Worm (Caenorhabditis elegans) whole organism, L2 larva: ENCODE measurements around the gene sru-48.

Experiments
- C34F6.9 ChIP-seq: fragments of 150-350 bp; optimal IDR thresholded peaks from 2 replicates; lab custom pipeline; 2014; ENCODE audit warnings: missing biosample characterization, missing genetic modification characterization
- R02D3.7 ChIP-seq: fragments of 150-350 bp; optimal IDR thresholded peaks from 2 replicates; lab custom pipeline; 2014; ENCODE audit warnings: missing biosample characterization, missing genetic modification characterization
- Y55F3AM.14 ChIP-seq: fragments of 200-800 bp; sonication (Bioruptor generic); optimal IDR thresholded peaks from 2 replicates; lab custom pipeline; 2018; ENCODE audit warnings: mild to moderate bottlenecking, missing genetic modification characterization, missing compliant biosample characterization
- ZK546.5 ChIP-seq: sonication (generic microtip); optimal IDR thresholded peaks from 2 replicates; lab custom pipeline; 2017; ENCODE audit warnings: missing biosample characterization, missing genetic modification characterization
- aly-2 ChIP-seq: fragments of 150-350 bp; optimal IDR thresholded peaks from 2 replicates; lab custom pipeline; 2014; ENCODE audit warnings: missing biosample characterization, missing genetic modification characterization
- ama-1 ChIP-seq: fragments of 150-350 bp; optimal IDR thresholded peaks from 2 replicates; lab custom pipeline; 2018; ENCODE audit warnings: inconsistent platforms
- blmp-1 ChIP-seq: sonication (generic microtip); optimal IDR thresholded peaks from 2 replicates; lab custom pipeline; 2017; ENCODE audit warnings: missing genetic modification characterization, mild to moderate bottlenecking, missing compliant biosample characterization, antibody characterized with exemption, moderate library complexity; ENCODE audit not compliant: insufficient read depth
- crh-2 ChIP-seq: sonication (generic microtip); optimal IDR thresholded peaks from 2 replicates; lab custom pipeline; 2017; ENCODE audit warnings: missing biosample characterization, missing genetic modification characterization
- dmd-4 ChIP-seq: sonication (generic microtip); optimal IDR thresholded peaks from 2 replicates; lab custom pipeline; 2017; ENCODE audit warnings: missing biosample characterization, missing genetic modification characterization
- egl-27 ChIP-seq: sonication (generic microtip); optimal IDR thresholded peaks from 3 replicates; lab custom pipeline; 2017; ENCODE audit warnings: missing biosample characterization, missing genetic modification reagents, missing genetic modification characterization
- elt-1 ChIP-seq: fragments of 150-350 bp; optimal IDR thresholded peaks from 2 replicates; lab custom pipeline; 2014; ENCODE audit warnings: missing biosample characterization, missing genetic modification characterization
- elt-3 ChIP-seq: sonication (generic microtip); optimal IDR thresholded peaks from 2 replicates; lab custom pipeline; 2017; ENCODE audit warnings: missing biosample characterization, missing genetic modification characterization
- lin-11 ChIP-seq: fragments of 150-350 bp; sonication (generic microtip); optimal IDR thresholded peaks from 2 replicates; lab custom pipeline; 2014; ENCODE audit warnings: missing biosample characterization, missing genetic modification characterization, inconsistent platforms, mixed read lengths
- lin-13 ChIP-seq: fragments of 150-350 bp; optimal IDR thresholded peaks from 2 replicates; lab custom pipeline; 2014; ENCODE audit warnings: missing biosample characterization, missing genetic modification reagents, missing genetic modification characterization
- lsy-2 ChIP-seq, 2 experiments: fragments of 150-350 bp in 1 of 2; sonication (generic microtip) in 1 of 2; optimal IDR thresholded peaks; 2 replicates each; lab custom pipeline; 2014 to 2017; ENCODE audit warnings: missing biosample characterization in 2 of 2, missing genetic modification characterization in 2 of 2
- mbf-1 ChIP-seq: sonication (generic microtip); optimal IDR thresholded peaks from 2 replicates; lab custom pipeline; 2017; ENCODE audit warnings: missing biosample characterization, missing genetic modification characterization
- mdl-1 ChIP-seq, 2 experiments: fragments of 150-350 bp in 1 of 2; sonication (generic microtip) in 1 of 2; optimal IDR thresholded peaks; 2 replicates each; lab custom pipeline; 2017; ENCODE audit warnings: missing biosample characterization in 2 of 2, missing genetic modification characterization in 2 of 2
- nhr-11 ChIP-seq: fragments of 150-350 bp; optimal IDR thresholded peaks from 2 replicates; lab custom pipeline; 2014; ENCODE audit warnings: missing biosample characterization, missing genetic modification characterization
- nhr-12 ChIP-seq: fragments of 150-350 bp; optimal IDR thresholded peaks from 2 replicates; lab custom pipeline; 2014; ENCODE audit warnings: missing biosample characterization, missing genetic modification characterization
- nhr-129 ChIP-seq: fragments of 150-350 bp; optimal IDR thresholded peaks from 2 replicates; lab custom pipeline; 2014; ENCODE audit warnings: missing biosample characterization, missing genetic modification characterization
- nhr-21 ChIP-seq: fragments of 150-350 bp; optimal IDR thresholded peaks from 2 replicates; lab custom pipeline; 2014; ENCODE audit warnings: missing biosample characterization, missing genetic modification characterization
- nhr-23 ChIP-seq: fragments of 150-350 bp; optimal IDR thresholded peaks from 2 replicates; lab custom pipeline; 2014; ENCODE audit warnings: missing biosample characterization, missing genetic modification reagents, missing genetic modification characterization
- nhr-237 ChIP-seq: fragments of 150-350 bp; optimal IDR thresholded peaks from 2 replicates; lab custom pipeline; 2014; ENCODE audit warnings: missing biosample characterization, missing genetic modification characterization
- nhr-25 ChIP-seq: fragments of 150-350 bp; sonication (generic microtip); optimal IDR thresholded peaks from 3 replicates; lab custom pipeline; 2014; ENCODE audit warnings: missing biosample characterization, missing genetic modification characterization
- nhr-6 ChIP-seq: fragments of 150-350 bp; optimal IDR thresholded peaks from 2 replicates; lab custom pipeline; 2014; ENCODE audit warnings: missing biosample characterization, missing genetic modification characterization
- nhr-77 ChIP-seq: fragments of 150-350 bp; optimal IDR thresholded peaks from 2 replicates; lab custom pipeline; 2014; ENCODE audit warnings: missing biosample characterization, missing genetic modification characterization
- peb-1 ChIP-seq: fragments of 150-350 bp; optimal IDR thresholded peaks from 2 replicates; lab custom pipeline; 2014; ENCODE audit warnings: missing biosample characterization, missing genetic modification characterization
- sem-4 ChIP-seq: fragments of 150-350 bp; optimal IDR thresholded peaks from 2 replicates; lab custom pipeline; 2014; ENCODE audit warnings: missing biosample characterization, missing genetic modification reagents, missing genetic modification characterization
- skn-1 ChIP-seq: sonication (generic microtip); optimal IDR thresholded peaks from 2 replicates; lab custom pipeline; 2017; ENCODE audit warnings: missing biosample characterization, missing genetic modification characterization
- sma-3 ChIP-seq: sonication (generic microtip); optimal IDR thresholded peaks from 2 replicates; lab custom pipeline; 2016; ENCODE audit warnings: missing genetic modification reagents, missing genetic modification characterization, missing compliant biosample characterization
- sma-9 ChIP-seq, 2 experiments: fragments of 150-350 bp in 1 of 2; sonication (generic microtip) in 1 of 2; optimal IDR thresholded peaks; 2 replicates each; lab custom pipeline; 2014 to 2016; ENCODE audit warnings: missing genetic modification characterization in 2 of 2, mild to moderate bottlenecking in 1 of 2, missing biosample characterization in 1 of 2, missing compliant biosample characterization in 1 of 2, missing genetic modification reagents in 1 of 2, moderate library complexity in 1 of 2
- snpc-4 ChIP-seq: fragments of 150-350 bp; optimal IDR thresholded peaks from 2 replicates; lab custom pipeline; 2014; ENCODE audit warnings: missing biosample characterization, missing genetic modification characterization
- unc-39 ChIP-seq: fragments of 150-350 bp; optimal IDR thresholded peaks from 2 replicates; lab custom pipeline; 2014; ENCODE audit warnings: missing biosample characterization, missing genetic modification characterization
- unc-55 ChIP-seq: fragments of 150-350 bp; sonication (generic microtip); optimal IDR thresholded peaks from 3 replicates; lab custom pipeline; 2014; ENCODE audit warnings: missing biosample characterization, missing genetic modification reagents, missing genetic modification characterization
- unc-62 ChIP-seq: fragments of 150-350 bp; optimal IDR thresholded peaks from 2 replicates; lab custom pipeline; 2014; ENCODE audit warnings: missing biosample characterization, missing genetic modification reagents, missing genetic modification characterization
- zag-1 ChIP-seq: fragments of 150-350 bp; optimal IDR thresholded peaks from 2 replicates; lab custom pipeline; 2014; ENCODE audit warnings: missing biosample characterization, missing genetic modification characterization
- ztf-1 ChIP-seq: fragments of 200-800 bp; sonication (Bioruptor generic); conservative IDR thresholded peaks from 2 replicates; pipeline ENCODE4 v1.3.6; 2022; ENCODE audit warnings: missing genetic modification characterization, missing compliant biosample characterization
- ztf-11 ChIP-seq: sonication (generic microtip); optimal IDR thresholded peaks from 2 replicates; lab custom pipeline; 2017; ENCODE audit warnings: missing biosample characterization, missing genetic modification characterization
- ztf-4 ChIP-seq: fragments of 150-350 bp; optimal IDR thresholded peaks from 2 replicates; lab custom pipeline; 2014; ENCODE audit warnings: missing biosample characterization, missing genetic modification characterization

sru-48 gene

ce11 chrX:5210524-5210923 is 30.6 kb downstream of the sru-48 start (continued):
- no peak for TF ChIP-seq aly-2 (tag; lab: Kevin White, UChicago)
- TF ChIP-seq Y55F3AM.14 (GFP tag; lab: Kevin White, UChicago): no peak
- no peak for TF ChIP-seq elt-1
- TF ChIP-seq snpc-4 (tag; lab: Kevin White, UChicago): no peak
- TF ChIP-seq peb-1 (tag; lab: Kevin White, UChicago): no peak
- no peak for TF ChIP-seq unc-39 (tag; lab: Kevin White, UChicago)
- TF ChIP-seq nhr-25 (tag; lab: Kevin White, UChicago): no peak
- no peak for TF ChIP-seq R02D3.7 (tag; lab: Kevin White, UChicago)
- TF ChIP-seq nhr-23 (tag; lab: Kevin White, UChicago): no peak
- peak; percentile 84 for TF ChIP-seq nhr-129 (tag; lab: Kevin White, UChicago)
- no peak for TF ChIP-seq nhr-12
- no peak for TF ChIP-seq nhr-21 (tag; lab: Kevin White, UChicago)
- TF ChIP-seq unc-55 (GFP tag; lab: Kevin White, UChicago): peak; percentile 30
- no peak for TF ChIP-seq unc-62 (GFP tag; lab: Kevin White, UChicago)
- TF ChIP-seq skn-1: no peak
- TF ChIP-seq ztf-11 (tag; lab: Kevin White, UChicago): no peak
- TF ChIP-seq ZK546.5: no peak
- no peak for TF ChIP-seq ama-1 (lab: Kevin White, UChicago)
- TF ChIP-seq mdl-1 (tag; optimal IDR thresholded peaks at IDR 0.05; lab: Kevin White, UChicago): no peak
- no peak for TF ChIP-seq ztf-1 (GFP tag; lab: Robert Waterston, UW)
- TF ChIP-seq nhr-6 (tag; lab: Kevin White, UChicago): no peak
- TF ChIP-seq mbf-1 (tag; lab: Kevin White, UChicago): no peak
- TF ChIP-seq lsy-2 (tag; optimal IDR thresholded peaks at IDR 0.05; lab: Kevin White, UChicago): peak in 1 of 2 experiments; percentile 39
- TF ChIP-seq egl-27 (tag; lab: Kevin White, UChicago): no peak
- no peak for TF ChIP-seq dmd-4
- no peak for TF ChIP-seq sma-3 (GFP tag; lab: Kevin White, UChicago)
- TF ChIP-seq, all 48 proteins: peak for 8

ce11 chrX:5210927-5211655 is 31.1 kb downstream of the sru-48 start:
- TF ChIP-seq dmd-4 (no peak), sma-9 (GFP tag; optimal IDR thresholded peaks at IDR 0.05; lab: Kevin White, UChicago) (peak; percentile 6), sma-9 (tag; optimal IDR thresholded peaks at IDR 0.05; lab: Kevin White, UChicago) (no peak), nhr-237 (tag; lab: Kevin White, UChicago) (no peak), C34F6.9 (tag; lab: Kevin White, UChicago) (no peak), ztf-4 (no peak), egl-27 (tag; lab: Kevin White, UChicago) (no peak), blmp-1 (tag; lab: Kevin White, UChicago) (no peak)
- TF ChIP-seq, all 48 proteins: peak for 1

- TF ChIP-seq nhr-11 (peak; percentile 11), nhr-129 (tag; lab: Kevin White, UChicago) (peak; percentile 98), sma-9 (GFP tag; optimal IDR thresholded peaks at IDR 0.05; lab: Kevin White, UChicago) (peak; percentile 1), sma-9 (tag; optimal IDR thresholded peaks at IDR 0.05; lab: Kevin White, UChicago) (no peak), nhr-77 (no peak), zag-1 (tag; lab: Kevin White, UChicago) (peak; percentile 19), snpc-4 (tag; lab: Kevin White, UChicago) (no peak), dmd-4 (no peak), elt-3 (tag; lab: Kevin White, UChicago) (no peak), C34F6.9 (tag; lab: Kevin White, UChicago) (no peak), lin-13 (GFP tag; lab: Kevin White, UChicago) (peak; percentile 20), Y55F3AM.14 (GFP tag; lab: Kevin White, UChicago) (no peak), lsy-2 (tag; optimal IDR thresholded peaks at IDR 0.05; lab: Kevin White, UChicago) (peak in 1 of 2 experiments; percentile 15), lin-11 (no peak), crh-2 (tag; lab: Kevin White, UChicago) (no peak), aly-2 (tag; lab: Kevin White, UChicago) (no peak), skn-1 (no peak), sem-4 (tag; lab: Kevin White, UChicago) (peak; percentile 50), ama-1 (lab: Kevin White, UChicago) (peak; percentile 17)
Observed at ce11 chrX:5213032-5213431, 33.1 kb downstream of the sru-48 start.
